Worm (Caenorhabditis elegans): Measurements from ENCODE around the gene ZK616.5.

The ZK616.5 gene

DNA sequence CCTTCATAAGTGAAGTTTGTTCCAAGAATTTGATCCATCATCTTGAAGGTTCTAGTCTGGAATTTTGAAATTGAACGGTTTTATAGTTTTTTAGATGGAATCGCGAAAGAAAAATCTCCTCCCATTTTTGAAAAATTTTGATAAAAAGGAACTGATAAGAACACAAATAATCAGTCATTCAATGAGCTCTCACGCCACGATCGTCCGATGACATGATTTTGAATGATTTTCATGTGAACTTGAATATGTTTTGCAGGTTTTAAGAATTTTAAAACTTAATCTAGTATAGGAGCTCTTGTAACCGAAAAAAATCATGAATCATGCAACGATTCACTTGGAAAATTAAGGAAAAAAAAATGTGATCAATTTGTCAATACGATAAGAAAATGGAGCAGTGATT lies 14.7 kb upstream of the ZK616.5 start, which contains the start of gene elo-5:
Gene elo-5 (minus strand): TSS at position 56 of the 400 bp plus-strand sequence.
- TF ChIP-seq dve-1 (tag; optimal IDR thresholded peaks at IDR 0.05; ENCODE audit: insufficient read depth) (peak; percentile 35), ztf-7 (tag; optimal IDR thresholded peaks at IDR 0.05) (no peak), F10B5.3 (tag; optimal IDR thresholded peaks at IDR 0.05) (no peak), daf-12 (tag; optimal IDR thresholded peaks at IDR 0.05) (no peak), nhr-10 (tag; optimal IDR thresholded peaks at IDR 0.05) (no peak), lin-38 (GFP tag; IDR thresholded peaks at IDR 0.05) (no peak), egl-43 (GFP tag; IDR thresholded peaks at IDR 0.05) (no peak), hlh-11 (tag; optimal IDR thresholded peaks at IDR 0.05) (peak; percentile 63), lin-39 (tag; optimal IDR thresholded peaks at IDR 0.05) (no peak), saeg-2 (GFP tag; IDR thresholded peaks at IDR 0.05) (no peak), ceh-62 (tag; optimal IDR thresholded peaks at IDR 0.05) (no peak), ces-1 (GFP tag; optimal IDR thresholded peaks at IDR 0.05) (no peak), F37D6.2 (tag; optimal IDR thresholded peaks at IDR 0.05) (no peak), daf-16 (GFP tag; optimal IDR thresholded peaks at IDR 0.05) (no peak), daf-16 (tag; optimal IDR thresholded peaks at IDR 0.05) (peak; percentile 75), tra-1 (GFP tag; IDR thresholded peaks at IDR 0.05) (no peak), mep-1 (tag; optimal IDR thresholded peaks at IDR 0.05) (no peak), ceh-28 (tag; optimal IDR thresholded peaks at IDR 0.05) (no peak), snpc-1.2 (GFP tag; IDR thresholded peaks at IDR 0.05) (no peak), Y5F2A.4 (GFP tag; optimal IDR thresholded peaks at IDR 0.05) (no peak), spr-1 (tag; optimal IDR thresholded peaks at IDR 0.05) (no peak), nhr-111 (GFP tag; optimal IDR thresholded peaks at IDR 0.05) (no peak), sdz-12 (GFP tag; optimal IDR thresholded peaks at IDR 0.05) (no peak), nhr-28 (tag; optimal IDR thresholded peaks at IDR 0.05) (peak; percentile 45), lsy-2 (tag; optimal IDR thresholded peaks at IDR 0.05) (no peak), cey-2 (tag; optimal IDR thresholded peaks at IDR 0.05; ENCODE audit: borderline replicate concordance, insufficient read depth) (no peak), pqm-1 (tag; optimal IDR thresholded peaks at IDR 0.05) (peak; percentile 37), dmd-6 (GFP tag; IDR thresholded peaks at IDR 0.05) (peak; percentile 53), ZK546.5 (tag; optimal IDR thresholded peaks at IDR 0.05) (no peak), ctbp-1 (GFP tag; IDR thresholded peaks at IDR 0.05) (no peak), aha-1 (tag) (peak; percentile 48), nhr-76 (tag; optimal IDR thresholded peaks at IDR 0.05) (no peak), hlh-30 (tag; optimal IDR thresholded peaks at IDR 0.05; ENCODE audit: insufficient read depth) (peak; percentile 25), tag-97 (GFP tag; IDR thresholded peaks at IDR 0.05) (no peak), zfp-3 (GFP tag; conservative IDR thresholded peaks at IDR 0.05) (no peak), unc-130 (GFP tag; optimal IDR thresholded peaks at IDR 0.05) (no peak)

DNA sequence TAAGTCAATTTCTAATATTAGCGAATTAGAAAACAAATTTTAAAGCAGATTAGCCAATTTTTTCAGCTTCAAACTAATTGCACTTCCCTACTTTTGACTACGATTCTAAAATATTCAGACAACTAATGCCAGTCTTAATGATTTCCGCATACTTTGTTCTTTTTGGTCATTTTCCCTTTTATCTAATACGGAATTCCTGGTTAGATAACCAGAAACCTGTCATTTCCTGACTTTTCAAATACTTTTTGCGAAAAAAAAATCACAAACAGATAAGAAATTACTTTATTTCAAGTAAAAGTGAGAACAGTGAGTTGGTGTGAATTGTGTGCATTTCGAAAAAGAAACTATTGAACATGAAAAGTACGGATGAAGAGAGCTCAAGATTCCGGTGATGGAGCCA lies 11.6 kb upstream of the ZK616.5 start:
- TF ChIP-seq pha-4 (GFP tag; IDR thresholded peaks at IDR 0.05) (no peak), pha-4 (tag; optimal IDR thresholded peaks at IDR 0.05) (no peak), lir-3 (tag; optimal IDR thresholded peaks at IDR 0.05) (no peak), ceh-44 (GFP tag; IDR thresholded peaks at IDR 0.05) (no peak), F37D6.2 (tag; optimal IDR thresholded peaks at IDR 0.05) (no peak), dve-1 (tag; optimal IDR thresholded peaks at IDR 0.05; ENCODE audit: insufficient read depth) (peak; percentile 70), nhr-77 (tag; optimal IDR thresholded peaks at IDR 0.05) (no peak), hlh-11 (tag; optimal IDR thresholded peaks at IDR 0.05) (peak; percentile 14), ZK337.2 (GFP tag; IDR thresholded peaks at IDR 0.05) (no peak), R02D3.7 (tag; optimal IDR thresholded peaks at IDR 0.05) (no peak), T20F7.1 (GFP tag; optimal IDR thresholded peaks at IDR 0.05) (no peak), mep-1 (tag; optimal IDR thresholded peaks at IDR 0.05) (no peak), tra-1 (GFP tag; IDR thresholded peaks at IDR 0.05) (peak; percentile 61; the same call in 1 of the 2 replicates), ces-1 (GFP tag; optimal IDR thresholded peaks at IDR 0.05) (no peak), T26A8.4 (GFP tag; IDR thresholded peaks at IDR 0.05) (no peak), mxl-3 (GFP tag; optimal IDR thresholded peaks at IDR 0.05) (no peak), D1046.2 (GFP tag; IDR thresholded peaks at IDR 0.05) (no peak), unc-130 (GFP tag; optimal IDR thresholded peaks at IDR 0.05) (no peak), snpc-1.2 (GFP tag; IDR thresholded peaks at IDR 0.05) (no peak), snpc-4 (tag; optimal IDR thresholded peaks at IDR 0.05) (no peak), madf-5 (GFP tag; IDR thresholded peaks at IDR 0.05) (no peak), jun-1 (tag; optimal IDR thresholded peaks at IDR 0.05) (no peak), F49E8.2 (tag; optimal IDR thresholded peaks at IDR 0.05; ENCODE audit: borderline replicate concordance) (no peak), zag-1 (tag; optimal IDR thresholded peaks at IDR 0.05) (no peak), ceh-82 (tag; optimal IDR thresholded peaks at IDR 0.05) (no peak)
